Worm (Caenorhabditis elegans): ENCODE measurements around the gene pycr-4.

Gene pycr-4

DNA sequence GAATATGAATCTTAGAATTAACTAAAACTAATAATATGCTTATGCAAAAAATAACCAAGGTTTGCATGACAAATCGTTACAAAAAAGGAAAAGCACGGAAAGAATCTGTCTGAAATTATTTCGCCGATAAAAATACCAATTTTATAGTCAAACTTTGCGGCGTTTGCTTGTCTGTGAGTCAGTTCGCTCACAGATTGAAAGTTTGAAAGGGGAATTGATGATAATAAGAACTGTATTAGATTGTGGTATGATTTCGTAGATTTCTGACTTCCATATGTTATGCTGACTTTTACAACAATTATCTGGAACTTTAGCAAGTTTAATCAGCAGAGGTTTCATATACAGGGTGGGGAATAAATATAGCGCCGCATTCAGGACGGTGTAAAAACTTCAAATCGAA, 16.9 kb downstream of the pycr-4 start, which contains the start of gene F13B6.2:
Gene F13B6.2 (minus strand): TSS at position 101 of the 400 bp plus-strand sequence.
- TF ChIP-seq unc-62 (GFP tag; optimal IDR thresholded peaks at IDR 0.05), result no peak

DNA sequence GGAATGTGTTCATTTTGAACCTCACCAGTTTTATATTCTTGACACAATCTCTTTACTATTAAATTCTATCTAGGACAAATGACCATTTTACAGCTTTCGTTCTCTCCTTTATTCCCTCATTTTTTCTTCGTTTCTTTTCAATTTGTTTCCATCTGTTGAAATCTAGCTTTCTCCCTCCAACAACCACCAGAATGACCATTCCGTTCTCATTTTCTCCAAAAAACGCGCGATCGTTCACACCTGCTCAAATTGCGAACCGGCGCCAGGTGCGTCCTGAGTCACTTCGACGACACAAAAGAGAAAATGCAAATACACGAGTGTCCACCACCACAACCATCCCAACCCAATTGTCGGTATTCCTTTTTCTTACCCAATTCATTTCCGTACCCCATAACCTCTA, 20.9 kb downstream of the pycr-4 start, which contains the start of gene F13B6.1:
Gene F13B6.1 (plus strand): TSS at position 301 of the 400 bp plus-strand sequence.
- TF ChIP-seq unc-62 (GFP tag; optimal IDR thresholded peaks at IDR 0.05), result no peak

- no peak for TF ChIP-seq unc-62 (GFP tag; optimal IDR thresholded peaks at IDR 0.05)
Measured at ce11 chrIV:7454890-7455289, 22.2 kb downstream of the pycr-4 start.

DNA sequence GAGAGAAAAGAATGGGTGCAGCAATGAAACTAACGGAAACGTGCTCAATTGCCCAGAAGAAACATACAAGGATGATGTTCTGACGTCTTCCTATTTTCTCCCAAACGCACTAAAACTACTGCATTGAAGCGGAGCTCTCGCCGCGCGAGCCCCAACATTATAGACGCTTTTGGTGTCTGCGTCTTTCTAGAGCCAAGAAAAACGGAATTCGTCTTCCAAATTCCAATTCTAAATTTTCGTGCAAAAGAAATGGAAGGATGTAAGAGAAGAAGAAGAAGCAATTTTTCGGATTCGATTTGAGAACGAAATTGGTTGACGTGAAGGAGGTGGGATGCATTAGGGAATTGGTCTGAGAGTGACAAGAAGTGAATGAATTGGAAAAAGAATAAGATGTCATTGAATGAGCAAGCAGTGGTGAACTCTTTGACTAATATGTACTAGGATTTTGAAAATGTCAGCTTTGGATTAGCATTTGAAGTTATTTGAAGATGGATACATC, 23.4 kb downstream of the pycr-4 start:
- TF ChIP-seq unc-62 (GFP tag; optimal IDR thresholded peaks at IDR 0.05), result no peak

DNA sequence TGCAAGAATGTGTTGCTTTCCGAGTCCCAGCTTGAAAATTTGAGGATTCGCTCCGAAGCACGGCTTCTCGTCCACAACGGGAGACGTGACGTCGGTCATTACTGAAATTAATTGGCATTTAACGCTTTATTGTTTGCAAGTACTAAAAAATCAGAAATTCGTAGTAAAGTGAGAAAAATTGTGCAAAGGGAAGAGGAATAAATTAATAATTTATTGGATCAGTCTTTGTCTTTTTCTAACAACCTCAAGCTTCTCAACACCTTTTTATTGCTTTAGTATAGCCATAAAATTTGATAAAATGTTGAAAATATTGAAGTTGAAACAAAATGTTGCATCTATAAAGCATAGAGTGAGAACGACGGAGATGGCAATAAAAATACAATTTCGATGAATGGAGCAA, 25.8 kb downstream of the pycr-4 start, which contains the start of gene tes-1:
Gene tes-1 (minus strand): TSS at position 101 of the 400 bp plus-strand sequence.
- TF ChIP-seq unc-62 (GFP tag; optimal IDR thresholded peaks at IDR 0.05), result no peak

- no peak for TF ChIP-seq unc-62 (GFP tag; optimal IDR thresholded peaks at IDR 0.05)
Measured at ce11 chrIV:7447556-7447955, 29.5 kb downstream of the pycr-4 start, which contains the start of gene B0496.2. Gene B0496.2, plus strand, starts transcription at chrIV:7447856.

ce11 chrIV:7445995-7446394, 31.1 kb downstream of the pycr-4 start, which contains the start of gene B0496.1:
Gene B0496.1, plus strand, starts transcription at chrIV:7446295.
- no peak for TF ChIP-seq unc-62 (GFP tag; optimal IDR thresholded peaks at IDR 0.05)

- no peak for TF ChIP-seq unc-62 (GFP tag; optimal IDR thresholded peaks at IDR 0.05)
Measured at ce11 chrIV:7445236-7445635, 31.9 kb downstream of the pycr-4 start, which contains the start of gene valv-1. Gene valv-1, minus strand, starts transcription at chrIV:7445336.

- TF ChIP-seq unc-62 (GFP tag; optimal IDR thresholded peaks at IDR 0.05), result no peak
Measured at ce11 chrIV:7440238-7440637, 36.9 kb downstream of the pycr-4 start.

ce11 chrIV:7439377-7439776, 37.7 kb downstream of the pycr-4 start:
- no peak for TF ChIP-seq unc-62 (GFP tag; optimal IDR thresholded peaks at IDR 0.05)

- TF ChIP-seq unc-62 (GFP tag; optimal IDR thresholded peaks at IDR 0.05), result no peak
Measured at ce11 chrIV:7433858-7434257, 43.2 kb downstream of the pycr-4 start, which contains the start of gene B0496.11. Gene B0496.11, minus strand, starts transcription at chrIV:7433958.

DNA sequence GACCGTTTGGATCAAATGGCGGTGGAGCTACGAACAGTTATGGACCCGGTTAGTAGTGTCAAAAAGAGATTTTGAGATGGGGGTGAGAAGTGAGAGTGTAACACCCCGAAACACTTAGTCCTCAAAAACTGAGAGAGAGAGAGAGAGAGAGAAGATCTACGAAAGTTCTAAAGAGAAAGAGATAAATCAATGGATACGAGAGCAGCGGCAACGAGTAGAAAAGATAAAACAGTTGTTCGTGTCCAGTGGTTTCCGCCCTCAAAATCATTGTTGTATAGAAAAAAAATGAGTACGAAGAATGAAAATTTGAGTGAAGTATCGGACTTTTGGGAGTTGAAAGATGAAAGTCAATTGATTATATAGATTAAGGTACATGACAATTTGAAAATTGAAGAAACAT, 48.1 kb downstream of the pycr-4 start:
- no peak for TF ChIP-seq unc-62 (GFP tag; optimal IDR thresholded peaks at IDR 0.05)

ce11 chrIV:7428347-7428746, 48.8 kb downstream of the pycr-4 start:
- TF ChIP-seq unc-62 (GFP tag; optimal IDR thresholded peaks at IDR 0.05), result no peak

Data from whole organism, dauer.